Fruit fly (Drosophila melanogaster): ENCODE measurements around the gene bbx.

DNA sequence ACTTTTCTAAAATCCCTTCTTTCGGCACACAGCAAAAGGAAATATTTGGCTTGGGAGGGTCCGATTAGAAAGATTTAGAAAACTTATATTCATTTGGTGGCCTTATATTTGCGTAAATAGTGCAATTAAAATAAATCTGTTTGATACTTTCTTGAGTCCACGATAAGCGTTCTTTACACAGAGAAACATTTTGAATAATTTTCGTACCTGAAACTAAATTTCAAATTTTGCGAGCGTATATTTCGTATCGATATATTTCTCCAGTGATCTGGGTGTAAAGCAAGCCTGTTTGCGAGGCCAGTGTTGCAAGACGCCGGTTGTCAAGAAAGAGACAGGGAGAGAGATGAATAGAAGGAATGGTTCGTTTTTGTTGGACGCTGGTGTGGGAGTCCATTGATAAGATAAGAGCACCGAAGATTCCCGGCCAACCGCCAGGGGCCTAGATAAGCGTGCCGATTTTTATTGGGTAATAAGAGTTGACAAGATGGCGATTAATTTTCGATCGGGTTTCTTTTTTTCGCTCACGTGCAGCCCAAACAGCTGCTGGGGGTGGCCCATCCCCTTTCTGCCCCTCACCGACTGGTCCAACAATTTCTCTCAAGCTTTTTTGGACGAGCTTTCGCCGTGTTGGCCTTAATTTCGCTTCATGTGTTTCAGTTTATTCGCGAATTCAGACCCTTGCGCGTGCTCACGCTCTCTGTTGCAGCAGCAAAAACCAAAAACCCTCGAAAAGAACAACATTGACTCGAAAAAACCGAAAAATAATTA is 11.0 kb downstream of the bbx start, which contains the start of gene slgA:
- TF ChIP-seq fd3F (GFP tag; optimal IDR thresholded peaks at IDR 0.05) (no peak), salm (tag; optimal IDR thresholded peaks at IDR 0.05) (no peak), HmgD (GFP tag; optimal IDR thresholded peaks at IDR 0.05) (peak; percentile 62), CG4360 (GFP tag; IDR thresholded peaks at IDR 0.05) (no peak), CG31365 (tag; optimal IDR thresholded peaks at IDR 0.05) (no peak), Hr3 (GFP tag; optimal IDR thresholded peaks at IDR 0.05) (peak; percentile 11), Abd-B (GFP tag; optimal IDR thresholded peaks at IDR 0.05) (no peak), pho (GFP tag; optimal IDR thresholded peaks at IDR 0.05) (peak; percentile 44), ftz-f1 (GFP tag; optimal IDR thresholded peaks at IDR 0.05) (no peak)

Data from whole organism, embryonic.